Worm (Caenorhabditis elegans) whole organism, young adult: ENCODE measurements around the gene R102.2.

Source experiments
- B0261.1 ChIP-seq: sonication (generic microtip); optimal IDR thresholded peaks from 2 replicates; lab custom pipeline; 2016; ENCODE audit warnings: mild to moderate bottlenecking, missing genetic modification characterization, moderate library complexity, missing compliant biosample characterization
- B0336.3 ChIP-seq: fragments of 200-800 bp; sonication (Bioruptor generic); IDR thresholded peaks from 2 replicates; pipeline ENCODE4 v1.3.6; 2022; ENCODE audit warnings: missing genetic modification characterization, missing compliant biosample characterization
- C06A6.2 ChIP-seq: fragments of 200-800 bp; sonication (Bioruptor generic); conservative IDR thresholded peaks from 2 replicates; pipeline ENCODE4 v1.3.6; 2022; ENCODE audit warnings: missing genetic modification characterization, missing compliant biosample characterization
- D2030.7 ChIP-seq: fragments of 200-800 bp; sonication (Bioruptor generic); IDR thresholded peaks from 2 replicates; pipeline ENCODE4 v1.3.6; 2022; ENCODE audit warnings: missing genetic modification reagents, missing genetic modification characterization, missing compliant biosample characterization
- F37B4.10 ChIP-seq: fragments of 200-800 bp; sonication (Bioruptor generic); IDR thresholded peaks from 2 replicates; pipeline ENCODE4 v1.3.6; 2022; ENCODE audit warnings: missing genetic modification characterization, missing compliant biosample characterization
- F57A8.1 ChIP-seq: fragments of 200-800 bp; sonication (Bioruptor generic); optimal IDR thresholded peaks from 2 replicates; lab custom pipeline; 2018; ENCODE audit warnings: mild to moderate bottlenecking, missing genetic modification characterization, moderate library complexity, missing compliant biosample characterization
- F57C9.4 ChIP-seq: sonication (generic microtip); optimal IDR thresholded peaks from 2 replicates; lab custom pipeline; 2017; ENCODE audit warnings: mild to moderate bottlenecking, missing genetic modification characterization, missing compliant biosample characterization
- T07F8.4 ChIP-seq: sonication (generic microtip); optimal IDR thresholded peaks from 2 replicates; lab custom pipeline; 2016; ENCODE audit warnings: mild to moderate bottlenecking, missing genetic modification characterization, moderate library complexity, missing compliant biosample characterization
- T26A5.8 ChIP-seq: sonication (generic microtip); optimal IDR thresholded peaks from 2 replicates; lab custom pipeline; 2016; ENCODE audit warnings: missing genetic modification characterization, missing compliant biosample characterization
- Y53F4B.3 ChIP-seq: fragments of 200-800 bp; sonication (Bioruptor generic); IDR thresholded peaks from 2 replicates; pipeline ENCODE4 v1.3.6; 2022; ENCODE audit warnings: missing genetic modification reagents, missing genetic modification characterization, missing compliant biosample characterization
- Y79H2A.3 ChIP-seq: fragments of 200-800 bp; sonication (Bioruptor generic); conservative IDR thresholded peaks from 2 replicates; pipeline ENCODE4 v1.3.6; 2022; ENCODE audit warnings: missing genetic modification reagents, missing genetic modification characterization, missing compliant biosample characterization
- athp-1 ChIP-seq: sonication (generic microtip); optimal IDR thresholded peaks from 2 replicates; lab custom pipeline; 2017; ENCODE audit warnings: mild to moderate bottlenecking, missing genetic modification characterization, missing compliant biosample characterization
- attf-3 ChIP-seq: fragments of 200-800 bp; sonication (Bioruptor generic); conservative IDR thresholded peaks from 2 replicates; pipeline ENCODE4 v1.3.6; 2022; ENCODE audit warnings: missing genetic modification reagents, missing genetic modification characterization, missing compliant biosample characterization
- cebp-1 ChIP-seq, 2 experiments: fragments of 200-800 bp in 1 of 2; sonication (Bioruptor generic) in 1 of 2; sonication (generic microtip) in 1 of 2; IDR thresholded peaks in 1 of 2; optimal IDR thresholded peaks in 1 of 2; 2 replicates each; pipeline versions ENCODE4 v1.3.6 to Lab custom; 2017 to 2022; ENCODE audit warnings: missing compliant biosample characterization in 2 of 2, missing genetic modification characterization in 2 of 2, mild to moderate bottlenecking in 1 of 2, missing genetic modification reagents in 1 of 2, moderate library complexity in 1 of 2
- ceh-100 ChIP-seq: fragments of 200-800 bp; sonication (Bioruptor generic); IDR thresholded peaks from 2 replicates; pipeline ENCODE4 v1.3.6; 2022; ENCODE audit warnings: missing genetic modification reagents, missing genetic modification characterization, missing compliant biosample characterization
- ceh-27 ChIP-seq: fragments of 200-800 bp; sonication (Bioruptor generic); optimal IDR thresholded peaks from 2 replicates; lab custom pipeline; 2018; ENCODE audit warnings: mild to moderate bottlenecking, missing genetic modification characterization, moderate library complexity, missing compliant biosample characterization
- ceh-58 ChIP-seq: fragments of 200-800 bp; sonication (Bioruptor generic); IDR thresholded peaks from 2 replicates; pipeline ENCODE4 v1.3.6; 2022; ENCODE audit warnings: missing genetic modification characterization, missing compliant biosample characterization
- ceh-79 ChIP-seq: sonication (generic microtip); optimal IDR thresholded peaks from 2 replicates; lab custom pipeline; 2017; ENCODE audit warnings: mild to moderate bottlenecking, missing genetic modification characterization, missing compliant biosample characterization
- ceh-91 ChIP-seq: fragments of 200-800 bp; sonication (Bioruptor generic); IDR thresholded peaks from 2 replicates; pipeline ENCODE4 v1.3.6; 2022; ENCODE audit warnings: missing genetic modification reagents, missing genetic modification characterization, missing compliant biosample characterization
- die-1 ChIP-seq: sonication (generic microtip); optimal IDR thresholded peaks from 2 replicates; lab custom pipeline; 2016; ENCODE audit warnings: missing genotype, mild to moderate bottlenecking, missing genetic modification characterization, missing compliant biosample characterization
- dox-1 ChIP-seq: fragments of 200-800 bp; sonication (Bioruptor generic); IDR thresholded peaks from 2 replicates; pipeline ENCODE4 v1.3.6; 2022; ENCODE audit warnings: missing genetic modification reagents, missing genetic modification characterization, missing compliant biosample characterization
- efl-1 ChIP-seq: fragments of 150-350 bp; optimal IDR thresholded peaks from 2 replicates; lab custom pipeline; 2014; ENCODE audit warnings: missing biosample characterization, missing genetic modification reagents, missing genetic modification characterization
- hsf-1 ChIP-seq: fragments of 200-800 bp; sonication (Bioruptor generic); IDR thresholded peaks from 2 replicates; pipeline ENCODE4 v1.3.6; 2022; ENCODE audit warnings: missing genetic modification reagents, missing genetic modification characterization, missing compliant biosample characterization
- lag-1 ChIP-seq: fragments of 200-800 bp; sonication (Bioruptor generic); IDR thresholded peaks from 2 replicates; pipeline ENCODE4 v1.3.6; 2022; ENCODE audit warnings: missing genetic modification reagents, missing genetic modification characterization, missing compliant biosample characterization
- lin-54 ChIP-seq: fragments of 200-800 bp; sonication (Bioruptor generic); optimal IDR thresholded peaks from 2 replicates; lab custom pipeline; 2018; ENCODE audit warnings: mild to moderate bottlenecking, missing genetic modification characterization, missing compliant biosample characterization
- mes-4 ChIP-seq: sonication (generic microtip); optimal IDR thresholded peaks from 2 replicates; lab custom pipeline; 2016; ENCODE audit warnings: missing genotype, missing genetic modification characterization, missing compliant biosample characterization
- nfyb-1 ChIP-seq: fragments of 200-800 bp; sonication (Bioruptor generic); IDR thresholded peaks from 2 replicates; pipeline ENCODE4 v1.3.6; 2022; ENCODE audit warnings: missing genetic modification reagents, missing genetic modification characterization, missing compliant biosample characterization
- nhr-179 ChIP-seq: sonication (generic microtip); optimal IDR thresholded peaks from 2 replicates; lab custom pipeline; 2016; ENCODE audit warnings: mild to moderate bottlenecking, missing genetic modification characterization, missing compliant biosample characterization
- nhr-27 ChIP-seq: fragments of 200-800 bp; sonication (Bioruptor generic); optimal IDR thresholded peaks from 2 replicates; lab custom pipeline; 2018; ENCODE audit warnings: mild to moderate bottlenecking, missing genetic modification characterization, moderate library complexity, missing compliant biosample characterization
- nhr-80 ChIP-seq: sonication (generic microtip); optimal IDR thresholded peaks from 2 replicates; lab custom pipeline; 2016; ENCODE audit warnings: missing genetic modification characterization, missing compliant biosample characterization
- rec-8 ChIP-seq, 2 experiments: sonication (generic microtip); optimal IDR thresholded peaks; 2 replicates each; lab custom pipeline; 2016; ENCODE audit warnings: mild to moderate bottlenecking in 2 of 2, missing genetic modification characterization in 2 of 2, missing genetic modification reagents in 2 of 2, missing genotype in 2 of 2, missing biosample characterization in 1 of 2, missing compliant biosample characterization in 1 of 2, moderate library complexity in 1 of 2
- repo-1 ChIP-seq: sonication (generic microtip); optimal IDR thresholded peaks from 2 replicates; lab custom pipeline; 2017; ENCODE audit warnings: mild to moderate bottlenecking, missing genetic modification characterization, missing compliant biosample characterization
- sdz-38 ChIP-seq: sonication (generic microtip); optimal IDR thresholded peaks from 2 replicates; lab custom pipeline; 2016; ENCODE audit warnings: missing genotype, missing genetic modification characterization, missing compliant biosample characterization
- sea-2 ChIP-seq: fragments of 200-800 bp; sonication (Bioruptor generic); IDR thresholded peaks from 2 replicates; pipeline ENCODE4 v1.3.6; 2022; ENCODE audit warnings: missing genetic modification characterization, missing compliant biosample characterization
- snpc-1.1 ChIP-seq: sonication (generic microtip); optimal IDR thresholded peaks from 2 replicates; lab custom pipeline; 2017; ENCODE audit warnings: missing genetic modification characterization, mild to moderate bottlenecking, missing compliant biosample characterization, antibody characterized with exemption, moderate library complexity, missing genotype, missing genetic modification reagents; ENCODE audit not compliant: insufficient read depth
- somi-1 ChIP-seq: fragments of 200-800 bp; sonication (Bioruptor generic); optimal IDR thresholded peaks from 2 replicates; lab custom pipeline; 2018; ENCODE audit warnings: mild to moderate bottlenecking, missing genetic modification characterization, missing compliant biosample characterization
- tbx-9 ChIP-seq: sonication (generic microtip); optimal IDR thresholded peaks from 2 replicates; lab custom pipeline; 2016; ENCODE audit warnings: borderline replicate concordance, missing genetic modification characterization, inconsistent platforms, missing compliant biosample characterization
- tlf-1 ChIP-seq: fragments of 200-800 bp; sonication (Bioruptor generic); optimal IDR thresholded peaks from 2 replicates; lab custom pipeline; 2018; ENCODE audit warnings: mild to moderate bottlenecking, missing genetic modification characterization, missing compliant biosample characterization
- unc-130 ChIP-seq: sonication (generic microtip); optimal IDR thresholded peaks from 2 replicates; lab custom pipeline; 2016; ENCODE audit warnings: missing genetic modification reagents, missing genetic modification characterization, missing compliant biosample characterization
- xnd-1 ChIP-seq: sonication (generic microtip); optimal IDR thresholded peaks from 2 replicates; lab custom pipeline; 2016; ENCODE audit warnings: missing genotype, missing genetic modification reagents, missing genetic modification characterization, missing compliant biosample characterization
- zim-3 ChIP-seq: sonication (generic microtip); optimal IDR thresholded peaks from 2 replicates; lab custom pipeline; 2017; ENCODE audit warnings: mild to moderate bottlenecking, missing genetic modification characterization, moderate library complexity, missing compliant biosample characterization
- ztf-26 ChIP-seq: sonication (generic microtip); optimal IDR thresholded peaks from 2 replicates; lab custom pipeline; 2017; ENCODE audit warnings: missing genetic modification characterization, missing compliant biosample characterization
- ztf-6 ChIP-seq: fragments of 200-800 bp; sonication (Bioruptor generic); IDR thresholded peaks from 2 replicates; pipeline ENCODE4 v1.3.6; 2022; ENCODE audit warnings: missing genetic modification reagents, missing genetic modification characterization, missing compliant biosample characterization

R102.2 gene

DNA sequence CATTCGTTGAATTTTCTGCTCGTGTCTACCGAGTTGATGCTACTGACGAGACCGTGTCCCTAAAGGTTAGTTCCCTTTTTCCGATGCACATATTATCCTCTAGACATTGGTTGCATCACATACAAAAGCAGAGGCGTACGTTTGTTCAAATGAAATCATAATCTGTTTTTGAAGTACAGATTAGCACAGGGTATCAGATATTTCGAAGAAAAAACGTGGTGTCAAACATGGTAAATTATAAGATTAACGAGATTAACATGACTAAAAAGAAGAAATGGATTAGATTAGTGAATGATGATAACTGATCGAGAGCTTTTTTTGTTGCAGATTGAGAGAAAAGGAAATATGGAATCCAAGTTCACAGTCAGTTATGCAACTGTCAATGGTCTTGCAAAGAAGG lies 31.5 kb downstream of the R102.2 start:
- TF ChIP-seq ztf-26 (tag; lab: Kevin White, UChicago): no peak
- no peak for TF ChIP-seq F37B4.10 (GFP tag; lab: Robert Waterston, UW)
- TF ChIP-seq sea-2 (GFP tag; lab: Robert Waterston, UW): no peak
- TF ChIP-seq lag-1 (GFP tag; lab: Robert Waterston, UW): no peak
- no peak for TF ChIP-seq ceh-27
- no peak for TF ChIP-seq efl-1 (GFP tag; lab: Kevin White, UChicago)
- no peak for TF ChIP-seq cebp-1 (GFP tag; IDR thresholded peaks at IDR 0.05; lab: Robert Waterston, UW)
- no peak for TF ChIP-seq cebp-1 (tag; optimal IDR thresholded peaks at IDR 0.05; lab: Kevin White, UChicago)
- TF ChIP-seq nhr-80: no peak

DNA sequence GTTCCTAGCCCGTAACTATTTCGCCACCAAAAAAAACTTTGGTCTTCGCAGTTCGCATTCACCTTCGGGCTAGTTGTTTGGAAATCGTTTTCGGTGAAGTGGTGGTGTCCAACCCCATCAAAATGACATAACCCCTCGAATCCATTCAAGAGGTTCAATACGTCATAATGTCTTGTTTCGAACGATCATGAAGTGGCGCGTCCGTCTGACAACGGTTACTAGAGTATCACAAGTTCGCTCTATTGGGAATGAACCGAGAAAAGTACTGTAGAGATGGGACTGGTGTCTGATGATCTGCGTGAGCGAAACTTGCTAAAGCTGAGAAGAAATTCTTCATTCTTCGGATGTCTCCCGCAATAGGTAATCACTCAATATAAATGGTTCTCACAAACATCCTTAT lies 40.3 kb downstream of the R102.2 start, which contains the start of gene ZC168.2:
ZC168.2 (plus strand) TSS at position 301 of the 400 bp plus-strand sequence.
- TF ChIP-seq F57C9.4 (tag; lab: Kevin White, UChicago) (no peak), C06A6.2 (GFP tag; lab: Robert Waterston, UW) (no peak), hsf-1 (GFP tag; lab: Robert Waterston, UW) (no peak), rec-8 (tag; optimal IDR thresholded peaks at IDR 0.05; lab: Kevin White, UChicago) (no peak), F57A8.1 (GFP tag; lab: Kevin White, UChicago) (no peak), mes-4 (tag; lab: Kevin White, UChicago) (no peak), Y53F4B.3 (no peak), tbx-9 (tag; lab: Kevin White, UChicago) (no peak), ceh-100 (GFP tag; lab: Robert Waterston, UW) (no peak), nfyb-1 (GFP tag; lab: Robert Waterston, UW) (no peak), ceh-27 (no peak), attf-3 (GFP tag; lab: Robert Waterston, UW) (no peak), ztf-6 (GFP tag; lab: Robert Waterston, UW) (no peak), snpc-1.1 (tag; lab: Kevin White, UChicago) (no peak), sdz-38 (tag; lab: Kevin White, UChicago) (no peak)

DNA sequence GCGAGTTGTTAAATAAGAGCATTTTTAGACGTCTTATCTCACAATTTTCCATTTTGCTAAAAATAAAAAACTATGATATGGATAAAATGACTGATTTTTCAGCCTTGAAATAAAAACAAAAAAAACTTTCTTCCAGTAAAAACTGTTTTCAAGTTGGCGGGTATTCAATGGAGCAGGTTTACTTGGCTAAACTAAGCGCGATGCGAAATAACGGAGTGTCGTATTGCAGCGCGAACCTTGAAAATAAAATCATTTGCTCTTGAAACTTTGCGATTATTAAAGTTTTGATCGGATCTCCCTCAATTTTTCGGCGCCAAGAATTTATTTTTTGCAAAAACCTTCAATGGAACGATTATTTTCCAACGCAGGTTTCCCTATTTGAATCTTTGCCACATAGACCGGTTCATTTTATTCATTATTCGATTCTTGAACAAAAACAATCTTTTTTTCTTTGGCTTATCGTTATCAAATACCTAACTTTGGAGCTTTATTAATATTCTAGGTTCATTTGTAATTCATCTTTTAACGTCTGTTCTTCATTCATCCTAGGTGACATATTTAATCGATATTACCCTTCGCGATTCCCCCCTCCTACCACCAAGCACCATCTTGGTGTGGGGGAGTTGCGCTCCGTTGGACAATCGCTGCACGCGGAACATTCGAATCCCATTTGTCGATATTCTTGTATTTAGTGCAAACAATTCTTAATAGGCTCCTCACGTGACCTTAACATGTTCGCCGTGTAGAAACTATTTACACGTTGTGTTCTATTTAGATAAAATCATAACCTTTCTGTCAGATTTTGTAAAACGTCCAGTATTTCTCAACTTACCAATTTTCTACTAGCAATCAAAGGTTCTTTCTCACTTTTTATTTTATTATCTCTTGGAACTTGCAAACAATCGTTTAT lies 47.4 kb downstream of the R102.2 start, which contains the start of the genes orc-5 and cyb-1:
orc-5 (minus strand) TSS at position 62 of the 910 bp plus-strand sequence.
cyb-1 (plus strand) TSS at position 690 of the 910 bp plus-strand sequence.
- TF ChIP-seq B0261.1 (tag; lab: Kevin White, UChicago) (no peak), ceh-79 (tag; lab: Kevin White, UChicago) (no peak), ceh-58 (GFP tag; lab: Robert Waterston, UW) (no peak), somi-1 (GFP tag; lab: Kevin White, UChicago) (no peak), ceh-91 (GFP tag; lab: Robert Waterston, UW) (peak; percentile 65), attf-3 (GFP tag; lab: Robert Waterston, UW) (peak; percentile 99), C06A6.2 (GFP tag; lab: Robert Waterston, UW) (no peak), lin-54 (GFP tag; lab: Kevin White, UChicago) (peak; percentile 89), cebp-1 (GFP tag; IDR thresholded peaks at IDR 0.05; lab: Robert Waterston, UW) (no peak), cebp-1 (tag; optimal IDR thresholded peaks at IDR 0.05; lab: Kevin White, UChicago) (no peak), D2030.7 (GFP tag; lab: Robert Waterston, UW) (peak; percentile 46; the same call in 1 of the 2 replicates), die-1 (tag; lab: Kevin White, UChicago) (no peak), T07F8.4 (tag; lab: Kevin White, UChicago) (no peak), repo-1 (no peak), nhr-179 (tag; lab: Kevin White, UChicago) (no peak), tlf-1 (GFP tag; lab: Kevin White, UChicago) (no peak), unc-130 (no peak), nhr-27 (no peak), dox-1 (peak; percentile 18; the same call in 1 of the 2 replicates), xnd-1 (tag; lab: Kevin White, UChicago) (peak; percentile 54), T26A5.8 (tag; lab: Kevin White, UChicago) (no peak), hsf-1 (GFP tag; lab: Robert Waterston, UW) (0 out of 2 replicates have a peak, but pooled peaks have one; percentile 22), Y79H2A.3 (GFP tag; lab: Robert Waterston, UW) (no peak), B0336.3 (GFP tag; lab: Robert Waterston, UW) (no peak), mes-4 (tag; lab: Kevin White, UChicago) (no peak), zim-3 (tag; lab: Kevin White, UChicago) (no peak), athp-1 (no peak)
